Fruit fly (Drosophila melanogaster) whole organism, prepupa: ENCODE measurements around the gene slam.
A peak's percentile ranks its signal among the peaks of the same experiment; 100 is the strongest.

Experiments used
- Blimp-1 ChIP-seq: fragments of 200-800 bp; sonication (Bioruptor generic); optimal IDR thresholded peaks from 3 replicates; lab custom pipeline; 2017; ENCODE audit warnings: missing biosample characterization, missing genetic modification characterization, mild to moderate bottlenecking, moderate library complexity, missing genetic modification reagents
- CG10631 ChIP-seq: fragments of 200-800 bp; sonication (Bioruptor generic); optimal IDR thresholded peaks from 2 replicates; lab custom pipeline; 2016; ENCODE audit warnings: missing biosample characterization, missing genetic modification characterization
- CG10669 ChIP-seq: fragments of 200-800 bp; sonication (Bioruptor generic); optimal IDR thresholded peaks from 3 replicates; lab custom pipeline; 2018; ENCODE audit warnings: missing biosample characterization, mild to moderate bottlenecking, missing genetic modification characterization, moderate library complexity
- CG11294 ChIP-seq: fragments of 200-800 bp; sonication (Bioruptor generic); IDR thresholded peaks from 2 replicates; pipeline ENCODE4 v1.3.6; 2022; ENCODE audit warnings: missing biosample characterization, missing genetic modification characterization
- CG11762 ChIP-seq: fragments of 200-800 bp; sonication (Bioruptor generic); optimal IDR thresholded peaks from 3 replicates; lab custom pipeline; 2016; ENCODE audit warnings: missing biosample characterization, missing genetic modification characterization; ENCODE audit not compliant: insufficient read depth
- CG11902 ChIP-seq: fragments of 200-800 bp; sonication (Bioruptor generic); optimal IDR thresholded peaks from 3 replicates; lab custom pipeline; 2016; ENCODE audit warnings: missing biosample characterization, missing genetic modification characterization
- CG15336 ChIP-seq: fragments of 200-800 bp; sonication (Bioruptor generic); IDR thresholded peaks from 2 replicates; pipeline ENCODE4 v1.3.6; 2022; ENCODE audit warnings: missing biosample characterization, missing genetic modification characterization
- CG16779 ChIP-seq: fragments of 200-800 bp; sonication (Bioruptor generic); optimal IDR thresholded peaks from 3 replicates; lab custom pipeline; 2017; ENCODE audit warnings: missing biosample characterization, mild to moderate bottlenecking, missing genetic modification characterization
- CG3032 ChIP-seq: fragments of 200-800 bp; optimal IDR thresholded peaks from 2 replicates; lab custom pipeline; 2019; ENCODE audit warnings: missing biosample characterization, mild to moderate bottlenecking, missing genetic modification characterization, moderate library complexity
- CG31627 ChIP-seq: fragments of 200-800 bp; sonication (Bioruptor generic); optimal IDR thresholded peaks from 3 replicates; lab custom pipeline; 2016; ENCODE audit warnings: missing biosample characterization, missing genetic modification characterization
- CG32006 ChIP-seq: fragments of 200-800 bp; sonication (Bioruptor generic); optimal IDR thresholded peaks from 3 replicates; lab custom pipeline; 2017; ENCODE audit warnings: missing biosample characterization, mild to moderate bottlenecking, missing genetic modification characterization
- CG34406 ChIP-seq: fragments of 200-800 bp; sonication (Bioruptor generic); optimal IDR thresholded peaks from 3 replicates; lab custom pipeline; 2016; ENCODE audit warnings: missing biosample characterization, missing genetic modification characterization
- CG6163 ChIP-seq: fragments of 200-800 bp; sonication (Bioruptor generic); IDR thresholded peaks from 3 replicates; pipeline ENCODE4 v1.3.6; 2022; ENCODE audit warnings: missing biosample characterization, missing genetic modification characterization
- CG6276 ChIP-seq: fragments of 200-800 bp; sonication (Bioruptor generic); optimal IDR thresholded peaks from 2 replicates; lab custom pipeline; 2017; ENCODE audit warnings: missing biosample characterization, mild to moderate bottlenecking, missing genetic modification characterization
- CG6808 ChIP-seq: fragments of 200-800 bp; sonication (Bioruptor generic); optimal IDR thresholded peaks from 3 replicates; lab custom pipeline; 2017; ENCODE audit warnings: missing biosample characterization, missing genetic modification characterization, mild to moderate bottlenecking, moderate library complexity, missing genetic modification reagents
- CG7368 ChIP-seq: fragments of 200-800 bp; sonication (Bioruptor generic); optimal IDR thresholded peaks from 3 replicates; lab custom pipeline; 2016; ENCODE audit warnings: missing biosample characterization, missing genetic modification characterization
- CG8119 ChIP-seq: fragments of 200-800 bp; sonication (Bioruptor generic); IDR thresholded peaks from 3 replicates; pipeline ENCODE4 v1.3.6; 2022; ENCODE audit warnings: missing biosample characterization, missing genetic modification characterization
- CG8319 ChIP-seq: fragments of 200-800 bp; sonication (Bioruptor generic); optimal IDR thresholded peaks from 3 replicates; lab custom pipeline; 2016; ENCODE audit warnings: missing biosample characterization, missing genetic modification characterization
- CG9139 ChIP-seq: fragments of 200-800 bp; sonication (Bioruptor generic); optimal IDR thresholded peaks from 3 replicates; lab custom pipeline; 2017; ENCODE audit warnings: missing biosample characterization, mild to moderate bottlenecking, missing genetic modification characterization
- Eip75B ChIP-seq: fragments of 200-800 bp; sonication (Bioruptor generic); optimal IDR thresholded peaks from 3 replicates; lab custom pipeline; 2016; ENCODE audit warnings: missing biosample characterization, missing genetic modification characterization
- Eip78C ChIP-seq: fragments of 200-800 bp; sonication (Bioruptor generic); peaks from one replicate; lab custom pipeline; 2016; ENCODE audit warnings: missing biosample characterization, missing genetic modification characterization
- Eip93F ChIP-seq: fragments of 200-800 bp; sonication (Bioruptor generic); optimal IDR thresholded peaks from 2 replicates; lab custom pipeline; 2016; ENCODE audit warnings: missing biosample characterization, mild to moderate bottlenecking, missing genetic modification characterization
- Ets21C ChIP-seq: fragments of 200-800 bp; sonication (Bioruptor generic); optimal IDR thresholded peaks from 3 replicates; lab custom pipeline; 2016; ENCODE audit warnings: missing biosample characterization, missing genetic modification characterization
- Hr38 ChIP-seq: sonication (Bioruptor generic); optimal IDR thresholded peaks from 2 replicates; lab custom pipeline; 2016; ENCODE audit warnings: missing biosample characterization, missing genetic modification characterization
- Hr39 ChIP-seq: fragments of 200-800 bp; sonication (Bioruptor generic); optimal IDR thresholded peaks from 2 replicates; lab custom pipeline; 2016; ENCODE audit warnings: missing biosample characterization, missing genetic modification characterization
- Hr4 ChIP-seq: fragments of 200-800 bp; sonication (Bioruptor generic); optimal IDR thresholded peaks from 3 replicates; lab custom pipeline; 2016; ENCODE audit warnings: missing biosample characterization, missing genetic modification characterization
- Met ChIP-seq: fragments of 200-800 bp; sonication (Bioruptor generic); optimal IDR thresholded peaks from 3 replicates; lab custom pipeline; 2016; ENCODE audit warnings: missing biosample characterization, missing genetic modification characterization
- OdsH ChIP-seq: fragments of 200-800 bp; sonication (Bioruptor generic); optimal IDR thresholded peaks from 3 replicates; lab custom pipeline; 2016; ENCODE audit warnings: missing biosample characterization, missing genetic modification characterization
- Smox ChIP-seq: fragments of 200-800 bp; sonication (Bioruptor generic); optimal IDR thresholded peaks from 3 replicates; lab custom pipeline; 2016; ENCODE audit warnings: missing biosample characterization, missing genetic modification characterization
- Sox102F ChIP-seq: fragments of 200-800 bp; sonication (Bioruptor generic); optimal IDR thresholded peaks from 2 replicates; lab custom pipeline; 2016; ENCODE audit warnings: missing biosample characterization, mild to moderate bottlenecking, missing genetic modification characterization
- Sox15 ChIP-seq: fragments of 200-800 bp; sonication (Bioruptor generic); optimal IDR thresholded peaks from 3 replicates; lab custom pipeline; 2016; ENCODE audit warnings: missing biosample characterization, missing genetic modification characterization
- achi ChIP-seq: fragments of 200-800 bp; sonication (Bioruptor generic); optimal IDR thresholded peaks from 3 replicates; lab custom pipeline; 2016; ENCODE audit warnings: missing biosample characterization, missing genetic modification characterization
- cyc ChIP-seq: fragments of 200-800 bp; sonication (Bioruptor generic); optimal IDR thresholded peaks from 3 replicates; lab custom pipeline; 2016; ENCODE audit warnings: missing biosample characterization, missing genetic modification characterization
- dac ChIP-seq: fragments of 200-800 bp; sonication (Bioruptor generic); optimal IDR thresholded peaks from 2 replicates; lab custom pipeline; 2017; ENCODE audit warnings: missing biosample characterization, mild to moderate bottlenecking, missing genetic modification characterization
- dsx ChIP-seq: fragments of 200-800 bp; optimal IDR thresholded peaks from 3 replicates; lab custom pipeline; 2019; ENCODE audit warnings: missing biosample characterization, mild to moderate bottlenecking, missing genetic modification characterization, moderate library complexity; ENCODE audit not compliant: poor library complexity, severe bottlenecking
- eg ChIP-seq: fragments of 200-800 bp; sonication (Bioruptor generic); IDR thresholded peaks from 3 replicates; pipeline ENCODE4 v1.3.6; 2022; ENCODE audit warnings: missing biosample characterization, missing genetic modification characterization
- esn ChIP-seq: fragments of 200-800 bp; sonication (Bioruptor generic); optimal IDR thresholded peaks from 2 replicates; lab custom pipeline; 2016; ENCODE audit warnings: missing biosample characterization, mild to moderate bottlenecking, missing genetic modification characterization, moderate library complexity
- fd59A ChIP-seq: fragments of 200-800 bp; sonication (Bioruptor generic); optimal IDR thresholded peaks from 2 replicates; lab custom pipeline; 2017; ENCODE audit warnings: missing biosample characterization, mild to moderate bottlenecking, missing genetic modification characterization, missing genetic modification reagents
- fd85E ChIP-seq: fragments of 200-800 bp; sonication (Bioruptor generic); optimal IDR thresholded peaks from 3 replicates; lab custom pipeline; 2016; ENCODE audit warnings: missing biosample characterization, missing genetic modification characterization
- net ChIP-seq: fragments of 200-800 bp; sonication (Bioruptor generic); optimal IDR thresholded peaks from 3 replicates; lab custom pipeline; 2016; ENCODE audit warnings: missing biosample characterization, missing genetic modification characterization
- pdm3 ChIP-seq: fragments of 200-800 bp; sonication (Bioruptor generic); optimal IDR thresholded peaks from 3 replicates; lab custom pipeline; 2016; ENCODE audit warnings: missing biosample characterization, missing genetic modification characterization
- salr ChIP-seq, 2 experiments: fragments of 200-800 bp; sonication (Bioruptor generic); optimal IDR thresholded peaks; 3 replicates each; lab custom pipeline; 2016 to 2018; ENCODE audit warnings: missing biosample characterization in 2 of 2, missing genetic modification characterization in 2 of 2, mild to moderate bottlenecking in 1 of 2
- svp ChIP-seq: fragments of 200-800 bp; sonication (Bioruptor generic); peaks from one replicate; lab custom pipeline; 2016; ENCODE audit warnings: missing biosample characterization, missing genetic modification characterization
- vri ChIP-seq: fragments of 200-800 bp; sonication (Bioruptor generic); optimal IDR thresholded peaks from 3 replicates; lab custom pipeline; 2016; ENCODE audit warnings: missing biosample characterization, mild to moderate bottlenecking, missing genetic modification characterization

slam gene

dm6 chr2L:6324386-6324744 lies 47.8 kb upstream of the slam start (continued):
- TF ChIP-seq esn (peak; percentile 42), CG31627 (GFP tag; lab: Kevin White, UChicago) (no peak), Eip93F (GFP tag; lab: Kevin White, UChicago) (peak; percentile 15), CG11902 (GFP tag; lab: Kevin White, UChicago) (no peak), Hr39 (GFP tag; lab: Kevin White, UChicago) (no peak), cyc (GFP tag; lab: Kevin White, UChicago) (no peak), fd85E (GFP tag; lab: Kevin White, UChicago) (no peak), vri (GFP tag; lab: Kevin White, UChicago) (peak; percentile 68), CG6808 (peak; percentile 87), Eip75B (GFP tag; lab: Kevin White, UChicago) (no peak), CG32006 (GFP tag; lab: Kevin White, UChicago) (peak; percentile 71), CG8319 (GFP tag; lab: Kevin White, UChicago) (no peak), CG16779 (peak; percentile 90), dac (GFP tag; lab: Kevin White, UChicago) (peak; percentile 42), CG10669 (GFP tag; lab: Kevin White, UChicago) (peak; percentile 57), CG15336 (GFP tag; lab: Robert Waterston, UW) (peak; percentile 85), CG34406 (no peak), CG11762 (GFP tag; lab: Kevin White, UChicago) (peak; percentile 22), net (GFP tag; lab: Kevin White, UChicago) (no peak), CG7368 (no peak), CG6163 (GFP tag; lab: Robert Waterston, UW) (peak; percentile 97), CG3032 (tag; lab: Kevin White, UChicago) (peak; percentile 72), Sox15 (GFP tag; lab: Kevin White, UChicago) (no peak), Hr4 (GFP tag; lab: Kevin White, UChicago) (peak; percentile 35), Smox (GFP tag; lab: Kevin White, UChicago) (no peak), OdsH (GFP tag; lab: Kevin White, UChicago) (no peak), Blimp-1 (GFP tag; lab: Kevin White, UChicago) (peak; percentile 71), achi (no peak), Sox102F (GFP tag; lab: Kevin White, UChicago) (no peak)

- TF ChIP-seq net (GFP tag; lab: Kevin White, UChicago) (no peak), Eip93F (GFP tag; lab: Kevin White, UChicago) (no peak), CG11294 (GFP tag; lab: Robert Waterston, UW) (no peak), CG3032 (tag; lab: Kevin White, UChicago) (no peak), CG6276 (GFP tag; lab: Kevin White, UChicago) (no peak), Sox102F (GFP tag; lab: Kevin White, UChicago) (no peak), Ets21C (no peak), CG10669 (GFP tag; lab: Kevin White, UChicago) (no peak), Eip78C (GFP tag; lab: Kevin White, UChicago) (no peak), CG11902 (GFP tag; lab: Kevin White, UChicago) (no peak), dsx (GFP tag; lab: Kevin White, UChicago) (no peak), CG8319 (GFP tag; lab: Kevin White, UChicago) (no peak), Eip75B (GFP tag; lab: Kevin White, UChicago) (no peak), Hr38 (GFP tag; lab: Kevin White, UChicago) (no peak)
- TF ChIP-seq, all 60 proteins: peak for 0
Measured at dm6 chr2L:6337843-6338366, 34.3 kb upstream of the slam start.

dm6 chr2L:6338367-6338975 lies 33.7 kb upstream of the slam start, which contains the start of the genes Pez and Cpr:
Gene Pez (minus strand): TSS chr2L:6338671.
Gene Cpr (plus strand): TSS chr2L:6338836.
- TF ChIP-seq Eip78C (GFP tag; lab: Kevin White, UChicago) (peak; percentile 47), Ets21C (no peak), Hr39 (GFP tag; lab: Kevin White, UChicago) (no peak), OdsH (GFP tag; lab: Kevin White, UChicago) (no peak), eg (GFP tag; lab: Robert Waterston, UW) (peak; percentile 56; the same call in 1 of the 3 replicates), Smox (GFP tag; lab: Kevin White, UChicago) (no peak), Sox15 (GFP tag; lab: Kevin White, UChicago) (no peak), salr (GFP tag; optimal IDR thresholded peaks at IDR 0.05; lab: Kevin White, UChicago) (no peak), CG34406 (no peak), CG9139 (no peak), CG10631 (GFP tag; lab: Kevin White, UChicago) (no peak), Met (no peak), Eip75B (GFP tag; lab: Kevin White, UChicago) (no peak), CG8119 (GFP tag; lab: Robert Waterston, UW) (no peak), svp (GFP tag; lab: Kevin White, UChicago) (no peak), CG6163 (GFP tag; lab: Robert Waterston, UW) (peak; percentile 47), CG32006 (GFP tag; lab: Kevin White, UChicago) (no peak), fd59A (no peak), pdm3 (GFP tag; lab: Kevin White, UChicago) (no peak), Hr38 (GFP tag; lab: Kevin White, UChicago) (no peak), Sox102F (GFP tag; lab: Kevin White, UChicago) (no peak), CG8319 (GFP tag; lab: Kevin White, UChicago) (no peak), cyc (GFP tag; lab: Kevin White, UChicago) (peak; percentile 21)
